Fruit fly (Drosophila melanogaster) whole organism, embryonic: ENCODE results near the gene CG6283.
A peak's percentile ranks its signal among the peaks of the same experiment; 100 is the strongest.

ENCODE experiments used
- ATbp ChIP-seq: fragments of 200-800 bp; sonication (Bioruptor generic); optimal IDR thresholded peaks from 2 replicates; lab custom pipeline; 2017; ENCODE audit warnings: missing biosample characterization, mild to moderate bottlenecking, missing genetic modification characterization, missing genetic modification reagents
- Abd-B ChIP-seq: fragments of 200-800 bp; sonication (Bioruptor generic); optimal IDR thresholded peaks from 2 replicates; lab custom pipeline; 2018; ENCODE audit warnings: missing biosample characterization, mild to moderate bottlenecking, missing genetic modification characterization, moderate library complexity
- Aef1 ChIP-seq: fragments of 200-800 bp; sonication (Bioruptor generic); IDR thresholded peaks from 3 replicates; pipeline ENCODE4 v1.3.6; 2022; ENCODE audit warnings: missing biosample characterization, missing genetic modification characterization
- Asciz ChIP-seq: fragments of 200-800 bp; sonication (Bioruptor generic); optimal IDR thresholded peaks from 2 replicates; lab custom pipeline; 2017; ENCODE audit warnings: missing biosample characterization, mild to moderate bottlenecking, missing genetic modification characterization, missing genetic modification reagents
- Awh ChIP-seq: fragments of 200-800 bp; sonication (Bioruptor generic); IDR thresholded peaks from 2 replicates; pipeline ENCODE4, ENCODE4 v1.3.6; 2022; ENCODE audit warnings: missing biosample characterization, missing genetic modification characterization
- Blimp-1 ChIP-seq: fragments of 200-800 bp; sonication (Bioruptor generic); optimal IDR thresholded peaks from 3 replicates; lab custom pipeline; 2018; ENCODE audit warnings: missing biosample characterization, missing genetic modification characterization, mild to moderate bottlenecking, moderate library complexity, missing genetic modification reagents
- CG10431 ChIP-seq: fragments of 200-800 bp; sonication (Bioruptor generic); optimal IDR thresholded peaks from 3 replicates; lab custom pipeline; 2018; ENCODE audit warnings: missing biosample characterization, mild to moderate bottlenecking, missing genetic modification characterization
- CG12071 ChIP-seq: fragments of 200-800 bp; sonication (Bioruptor generic); optimal IDR thresholded peaks from 3 replicates; lab custom pipeline; 2018; ENCODE audit warnings: missing biosample characterization, mild to moderate bottlenecking, missing genetic modification characterization
- CG12155 ChIP-seq: fragments of 200-800 bp; sonication (Bioruptor generic); optimal IDR thresholded peaks from 3 replicates; lab custom pipeline; 2016; ENCODE audit warnings: missing biosample characterization, missing genetic modification characterization
- CG13894 ChIP-seq: fragments of 200-800 bp; sonication (Bioruptor generic); optimal IDR thresholded peaks from 3 replicates; lab custom pipeline; 2018; ENCODE audit warnings: missing biosample characterization, mild to moderate bottlenecking, missing genetic modification characterization, moderate library complexity
- CG15514 ChIP-seq: fragments of 200-800 bp; sonication (Bioruptor generic); optimal IDR thresholded peaks from 3 replicates; lab custom pipeline; 2017; ENCODE audit warnings: missing biosample characterization, missing genetic modification characterization, mild to moderate bottlenecking, moderate library complexity, missing genetic modification reagents
- CG18599 ChIP-seq: fragments of 200-800 bp; sonication (Bioruptor generic); optimal IDR thresholded peaks from 3 replicates; lab custom pipeline; 2017; ENCODE audit warnings: missing biosample characterization, missing genetic modification characterization, mild to moderate bottlenecking, moderate library complexity, missing genetic modification reagents
- CG2120 ChIP-seq: fragments of 200-800 bp; sonication (Bioruptor generic); optimal IDR thresholded peaks from 3 replicates; lab custom pipeline; 2016; ENCODE audit warnings: missing biosample characterization, missing genetic modification characterization
- CG32532 ChIP-seq: fragments of 200-800 bp; sonication (Bioruptor generic); IDR thresholded peaks from 2 replicates; pipeline ENCODE4 v1.3.6; 2022; ENCODE audit warnings: missing biosample characterization, missing genetic modification characterization
- CG6175 ChIP-seq: fragments of 200-800 bp; sonication (Bioruptor generic); IDR thresholded peaks from 3 replicates; pipeline ENCODE4 v1.3.6; 2022; ENCODE audit warnings: missing biosample characterization, missing genetic modification characterization
- CG6813 ChIP-seq: fragments of 200-800 bp; sonication (Bioruptor generic); optimal IDR thresholded peaks from 2 replicates; lab custom pipeline; 2017; ENCODE audit warnings: missing biosample characterization, missing genetic modification characterization, mild to moderate bottlenecking, moderate library complexity, missing genetic modification reagents
- CG7786 ChIP-seq: fragments of 200-800 bp; sonication (Bioruptor generic); optimal IDR thresholded peaks from 2 replicates; lab custom pipeline; 2016; ENCODE audit warnings: missing biosample characterization, missing genetic modification characterization
- CTCF ChIP-seq: fragments of 200-800 bp; sonication (Bioruptor generic); optimal IDR thresholded peaks from 2 replicates; lab custom pipeline; 2017; ENCODE audit warnings: missing biosample characterization, mild to moderate bottlenecking, missing genetic modification characterization, moderate library complexity
- Chrac-16 ChIP-seq: fragments of 200-800 bp; sonication (Bioruptor generic); optimal IDR thresholded peaks from 3 replicates; lab custom pipeline; 2016; ENCODE audit warnings: missing biosample characterization, missing genetic modification characterization
- CoRest ChIP-seq: fragments of 200-800 bp; sonication (Bioruptor generic); optimal IDR thresholded peaks from 3 replicates; lab custom pipeline; 2018; ENCODE audit warnings: missing biosample characterization, mild to moderate bottlenecking, missing genetic modification characterization, moderate library complexity
- GATAe ChIP-seq: fragments of 200-800 bp; sonication (Bioruptor generic); conservative IDR thresholded peaks from 2 replicates; pipeline ENCODE4 v1.3.6; 2022; ENCODE audit warnings: missing biosample characterization, missing genetic modification characterization
- H15 ChIP-seq: fragments of 200-800 bp; sonication (Bioruptor generic); IDR thresholded peaks from 3 replicates; pipeline ENCODE4 v1.3.6; 2022; ENCODE audit warnings: missing biosample characterization, missing genetic modification characterization
- HLH3B ChIP-seq: fragments of 200-800 bp; sonication (Bioruptor generic); IDR thresholded peaks from 2 replicates; pipeline ENCODE4 v1.3.6; 2022; ENCODE audit warnings: missing biosample characterization, missing genetic modification characterization
- Hr3 ChIP-seq: fragments of 200-800 bp; sonication (Bioruptor generic); optimal IDR thresholded peaks from 3 replicates; lab custom pipeline; 2016; ENCODE audit warnings: missing biosample characterization, missing genetic modification characterization
- Med ChIP-seq: fragments of 200-800 bp; sonication (Bioruptor generic); peaks from one replicate; lab custom pipeline; 2016; ENCODE audit warnings: missing biosample characterization, missing genetic modification characterization, mild to moderate bottlenecking, inconsistent platforms, moderate library complexity
- Meics ChIP-seq: fragments of 200-800 bp; sonication (Bioruptor generic); optimal IDR thresholded peaks from 2 replicates; lab custom pipeline; 2017; ENCODE audit warnings: missing biosample characterization, mild to moderate bottlenecking, missing genetic modification characterization
- Rfx ChIP-seq: fragments of 200-800 bp; sonication (Bioruptor generic); IDR thresholded peaks from 2 replicates; pipeline ENCODE4 v1.3.6; 2022; ENCODE audit warnings: missing biosample characterization, missing genetic modification characterization
- Side ChIP-seq: fragments of 200-800 bp; sonication (Bioruptor generic); optimal IDR thresholded peaks from 2 replicates; lab custom pipeline; 2016; ENCODE audit warnings: missing biosample characterization, missing genetic modification characterization
- Sox102F ChIP-seq: fragments of 200-800 bp; sonication (Bioruptor generic); optimal IDR thresholded peaks from 2 replicates; lab custom pipeline; 2018; ENCODE audit warnings: missing biosample characterization, mild to moderate bottlenecking, missing genetic modification characterization, moderate library complexity
- Trl ChIP-seq, 3 experiments: fragments of >200 bp in 2 of 3; fragments of 200-800 bp in 1 of 3; sonication (Bioruptor generic) in 1 of 3; optimal IDR thresholded peaks; 2 replicates in 1 of 3; 3 replicates in 2 of 3; lab custom pipeline; 2016 to 2017; ENCODE audit warnings: missing biosample characterization in 1 of 3, missing genetic modification characterization in 1 of 3
- Usf ChIP-seq: fragments of 200-800 bp; sonication (Bioruptor generic); optimal IDR thresholded peaks from 2 replicates; lab custom pipeline; 2017; ENCODE audit warnings: missing genotype, missing biosample characterization, missing genetic modification characterization
- Xrp1 ChIP-seq: fragments of 200-800 bp; sonication (Bioruptor generic); IDR thresholded peaks from 2 replicates; pipeline ENCODE4 v1.3.6; 2022; ENCODE audit warnings: missing biosample characterization, missing genetic modification characterization
- aop ChIP-seq: fragments of 200-800 bp; sonication (Bioruptor generic); IDR thresholded peaks from 2 replicates; pipeline ENCODE4 v1.3.6; 2022; ENCODE audit warnings: missing biosample characterization, missing genetic modification characterization
- crp ChIP-seq, 2 experiments: fragments of 200-800 bp; sonication (Bioruptor generic); optimal IDR thresholded peaks; 2 replicates in 1 of 2; 3 replicates in 1 of 2; lab custom pipeline; 2017; ENCODE audit warnings: missing biosample characterization in 2 of 2, missing genetic modification characterization in 2 of 2, mild to moderate bottlenecking in 1 of 2, moderate library complexity in 1 of 2
- en ChIP-seq: fragments of 200-800 bp; sonication (Bioruptor generic); optimal IDR thresholded peaks from 2 replicates; lab custom pipeline; 2016; ENCODE audit warnings: missing biosample characterization, missing genetic modification characterization
- insv ChIP-seq, 2 experiments: fragments of 200-800 bp; sonication (Bioruptor generic); optimal IDR thresholded peaks; 3 replicates each; lab custom pipeline; 2016 to 2018; ENCODE audit warnings: missing biosample characterization in 2 of 2, missing genetic modification characterization in 2 of 2
- jumu ChIP-seq: fragments of 200-800 bp; sonication (Bioruptor generic); optimal IDR thresholded peaks from 3 replicates; lab custom pipeline; 2016; ENCODE audit warnings: missing biosample characterization, missing genetic modification characterization
- kni ChIP-seq: fragments of 200-800 bp; sonication (Bioruptor generic); optimal IDR thresholded peaks from 3 replicates; lab custom pipeline; 2017; ENCODE audit warnings: mild to moderate bottlenecking, missing biosample characterization, missing genetic modification reagents, missing genetic modification characterization
- lab ChIP-seq: fragments of 200-800 bp; sonication (Bioruptor generic); optimal IDR thresholded peaks from 3 replicates; lab custom pipeline; 2017; ENCODE audit warnings: missing biosample characterization, missing genetic modification characterization, mild to moderate bottlenecking, moderate library complexity, missing genetic modification reagents
- lilli ChIP-seq: fragments of 200-800 bp; sonication (Bioruptor generic); optimal IDR thresholded peaks from 3 replicates; lab custom pipeline; 2016; ENCODE audit warnings: missing biosample characterization, missing genetic modification characterization
- mirr ChIP-seq: fragments of 200-800 bp; sonication (Bioruptor generic); optimal IDR thresholded peaks from 3 replicates; lab custom pipeline; 2018; ENCODE audit warnings: missing biosample characterization, mild to moderate bottlenecking, missing genetic modification characterization
- oc ChIP-seq: fragments of 200-800 bp; sonication (Bioruptor generic); optimal IDR thresholded peaks from 2 replicates; lab custom pipeline; 2018; ENCODE audit warnings: missing biosample characterization, mild to moderate bottlenecking, missing genetic modification characterization, moderate library complexity
- p53 ChIP-seq: fragments of 200-800 bp; sonication (Bioruptor generic); optimal IDR thresholded peaks from 2 replicates; lab custom pipeline; 2016; ENCODE audit warnings: missing biosample characterization, missing genetic modification characterization
- prd ChIP-seq, 3 experiments: fragments of >200 bp in 2 of 3; fragments of 200-800 bp in 1 of 3; sonication (Bioruptor generic) in 1 of 3; optimal IDR thresholded peaks in 2 of 3; IDR thresholded peaks in 1 of 3; 2 replicates in 2 of 3; 3 replicates in 1 of 3; pipeline versions ENCODE4 v1.3.6 to Lab custom; 2017 to 2022; ENCODE audit warnings: missing biosample characterization in 1 of 3, missing genetic modification characterization in 1 of 3
- pros ChIP-seq: fragments of 200-800 bp; sonication (Bioruptor generic); optimal IDR thresholded peaks from 3 replicates; lab custom pipeline; 2019; ENCODE audit warnings: missing biosample characterization, mild to moderate bottlenecking, missing genetic modification characterization, moderate library complexity
- twi ChIP-seq: fragments of 200-800 bp; optimal IDR thresholded peaks from 2 replicates; lab custom pipeline; 2019; ENCODE audit warnings: missing biosample characterization, mild to moderate bottlenecking, missing genetic modification characterization, moderate library complexity
- vfl ChIP-seq: fragments of 200-800 bp; sonication (Bioruptor generic); optimal IDR thresholded peaks from 2 replicates; lab custom pipeline; 2016; ENCODE audit warnings: missing biosample characterization, missing genetic modification characterization
- vvl ChIP-seq: fragments of 200-800 bp; sonication (Bioruptor generic); IDR thresholded peaks from 2 replicates; pipeline ENCODE4 v1.3.6; 2022; ENCODE audit warnings: missing biosample characterization, missing genetic modification characterization
- wek ChIP-seq: fragments of 200-800 bp; sonication (Bioruptor generic); optimal IDR thresholded peaks from 3 replicates; lab custom pipeline; 2018; ENCODE audit warnings: missing biosample characterization, mild to moderate bottlenecking, missing genetic modification characterization, moderate library complexity

Gene CG6283

DNA sequence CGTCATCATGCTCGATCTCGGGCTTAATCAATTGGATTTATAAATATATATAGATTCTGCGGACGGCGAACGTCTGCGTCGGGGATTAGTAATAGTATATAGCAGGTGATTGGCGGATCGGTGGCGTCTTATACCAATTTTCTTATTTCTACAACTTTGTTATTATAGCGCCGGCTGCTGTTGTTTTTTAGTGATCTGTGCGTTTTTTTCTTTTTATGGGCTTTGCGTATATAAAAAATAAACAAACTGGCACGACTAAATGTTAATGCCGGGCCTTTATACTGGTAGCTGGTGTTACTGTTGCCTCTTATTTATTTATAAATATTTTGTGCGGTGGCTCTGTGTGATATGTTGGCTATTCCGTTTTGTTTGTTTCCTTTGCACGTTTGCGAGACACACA is 48.0 kb upstream of the CG6283 start (continued):
- TF ChIP-seq mirr (GFP tag; lab: Kevin White, UChicago) = no peak
- TF ChIP-seq Hr3 (GFP tag; lab: Kevin White, UChicago) = no peak
- TF ChIP-seq Med (GFP tag; lab: Kevin White, UChicago) = peak; percentile 72
- peak; percentile 22 for TF ChIP-seq CG15514 (GFP tag; lab: Kevin White, UChicago)
- no peak for TF ChIP-seq Chrac-16 (GFP tag; lab: Kevin White, UChicago)
- TF ChIP-seq H15 (GFP tag; lab: Robert Waterston, UW) = no peak
- TF ChIP-seq aop (GFP tag; lab: Robert Waterston, UW) = no peak
- no peak for TF ChIP-seq lilli
- no peak for TF ChIP-seq CTCF (GFP tag; lab: Kevin White, UChicago)
- TF ChIP-seq Xrp1 (GFP tag; lab: Robert Waterston, UW) = no peak
- TF ChIP-seq CG32532 = no peak
- no peak for TF ChIP-seq CG7786 (GFP tag; lab: Kevin White, UChicago)
- TF ChIP-seq pros = no peak

DNA sequence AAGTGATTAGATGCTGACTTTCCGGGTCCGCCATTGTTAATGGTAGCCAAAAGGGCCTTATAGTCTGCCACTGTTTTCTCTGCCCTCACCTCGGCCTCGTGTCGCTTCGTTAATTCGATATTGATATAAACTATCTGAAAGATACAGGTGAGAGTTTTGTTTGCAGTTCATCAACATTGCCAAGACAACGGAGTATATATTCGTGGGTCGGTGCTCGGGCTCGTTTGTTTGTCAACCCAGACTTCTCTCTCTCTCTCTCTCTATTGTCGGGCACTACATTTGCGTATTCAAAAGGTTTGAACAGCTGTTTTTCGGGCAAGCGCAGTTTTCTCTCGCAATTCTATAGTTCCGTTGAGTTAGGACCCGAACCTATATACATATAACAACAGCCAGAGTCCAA is 46.2 kb upstream of the CG6283 start:
- TF ChIP-seq insv (GFP tag; optimal IDR thresholded peaks at IDR 0.05; lab: Kevin White, UChicago) (no peak), GATAe (GFP tag; lab: Robert Waterston, UW) (no peak), prd (optimal IDR thresholded peaks at IDR 0.05; lab: Kevin White, UChicago) (no peak), prd (GFP tag; IDR thresholded peaks at IDR 0.05; lab: Robert Waterston, UW) (no peak), p53 (GFP tag; lab: Kevin White, UChicago) (no peak), Aef1 (no peak), vfl (GFP tag; lab: Kevin White, UChicago) (no peak), Side (GFP tag; lab: Kevin White, UChicago) (no peak), Rfx (GFP tag; lab: Robert Waterston, UW) (peak; percentile 21; the same call in 1 of the 2 replicates), oc (no peak), crp (GFP tag; optimal IDR thresholded peaks at IDR 0.05; lab: Kevin White, UChicago) (peak in 1 of 2 experiments; percentile 47), CG18599 (GFP tag; lab: Kevin White, UChicago) (peak; percentile 59), Meics (peak; percentile 17), en (GFP tag; lab: Kevin White, UChicago) (no peak), wek (peak; percentile 9), Sox102F (peak; percentile 10), Trl (optimal IDR thresholded peaks at IDR 0.05; lab: Kevin White, UChicago) (peak; percentile 1 to 39), Trl (GFP tag; optimal IDR thresholded peaks at IDR 0.05; lab: Kevin White, UChicago) (no peak), CoRest (no peak), CG12071 (GFP tag; lab: Kevin White, UChicago) (peak; percentile 24), CG32532 (no peak), HLH3B (GFP tag; lab: Robert Waterston, UW) (no peak), Abd-B (GFP tag; lab: Kevin White, UChicago) (no peak), CG6813 (GFP tag; lab: Kevin White, UChicago) (peak; percentile 46), jumu (GFP tag; lab: Kevin White, UChicago) (no peak), Med (GFP tag; lab: Kevin White, UChicago) (peak; percentile 23), CG12155 (GFP tag; lab: Kevin White, UChicago) (no peak), Asciz (peak; percentile 39), Awh (peak; percentile 52; the same call in 1 of the 2 replicates), CG6175 (GFP tag; lab: Robert Waterston, UW) (no peak), vvl (GFP tag; lab: Robert Waterston, UW) (peak; percentile 33; the same call in 1 of the 2 replicates), Usf (no peak), kni (GFP tag; lab: Kevin White, UChicago) (peak; percentile 5), CG13894 (tag; lab: Kevin White, UChicago) (peak; percentile 78), Blimp-1 (peak; percentile 25), CG2120 (GFP tag; lab: Kevin White, UChicago) (peak; percentile 16), ATbp (GFP tag; lab: Kevin White, UChicago) (peak; percentile 55), lab (GFP tag; lab: Kevin White, UChicago) (peak; percentile 73), CG10431 (GFP tag; lab: Kevin White, UChicago) (no peak), twi (tag; lab: Kevin White, UChicago) (no peak)
